Fruit fly (Drosophila melanogaster): ENCODE measurements around the gene milt.

milt gene

dm6 chr2L:7028440-7028839, 9.2 kb upstream of the milt start:
- TF ChIP-seq brk (GFP tag; optimal IDR thresholded peaks at IDR 0.05) (no peak), dsf (GFP tag; optimal IDR thresholded peaks at IDR 0.05; ENCODE audit: borderline replicate concordance) (no peak), OdsH (GFP tag; optimal IDR thresholded peaks at IDR 0.05) (no peak), Hr83 (GFP tag; optimal IDR thresholded peaks at IDR 0.05; ENCODE audit: poor library complexity, severe bottlenecking) (no peak)

dm6 chr2L:7028990-7029389, 8.6 kb upstream of the milt start:
- TF ChIP-seq brk (GFP tag; optimal IDR thresholded peaks at IDR 0.05): peak; percentile 10
- TF ChIP-seq CG9705 (GFP tag; optimal IDR thresholded peaks at IDR 0.05): no peak

dm6 chr2L:7032517-7032951, 5.1 kb upstream of the milt start, which contains the start of the genes Rab30 and Caper:
Gene Rab30 (minus strand): TSS chr2L:7032606.
Gene Caper (plus strand): TSS chr2L:7032721.
- TF ChIP-seq Vsx2 (GFP tag; optimal IDR thresholded peaks at IDR 0.05; ENCODE audit: partially characterized antibody): no peak
- TF ChIP-seq CG32264 (GFP tag; optimal IDR thresholded peaks at IDR 0.05): no peak
- TF ChIP-seq pan (optimal IDR thresholded peaks at IDR 0.05): no peak
- no peak for TF ChIP-seq dl (GFP tag; optimal IDR thresholded peaks at IDR 0.05; ENCODE audit: insufficient read depth in 1 of 2, partially characterized antibody in 2 of 2)
- peak; percentile 46 for TF ChIP-seq Sp1 (GFP tag; optimal IDR thresholded peaks at IDR 0.05)
- no peak for TF ChIP-seq Rel (GFP tag; optimal IDR thresholded peaks at IDR 0.05)
- peak; percentile 56 for TF ChIP-seq Rel (tag; optimal IDR thresholded peaks at IDR 0.05)
- TF ChIP-seq Jra (GFP tag; optimal IDR thresholded peaks at IDR 0.05): peak; percentile 83
- peak; percentile 45 for TF ChIP-seq fru (GFP tag; optimal IDR thresholded peaks at IDR 0.05)
- TF ChIP-seq Hr83 (GFP tag; optimal IDR thresholded peaks at IDR 0.05; ENCODE audit: poor library complexity, severe bottlenecking): peak; percentile 82
- peak; percentile 39 for TF ChIP-seq GATAd (GFP tag; optimal IDR thresholded peaks at IDR 0.05)
- TF ChIP-seq h (GFP tag; optimal IDR thresholded peaks at IDR 0.05): peak; percentile 74
- no peak for TF ChIP-seq N (GFP tag; optimal IDR thresholded peaks at IDR 0.05)
- no peak for TF ChIP-seq usp (GFP tag; optimal IDR thresholded peaks at IDR 0.05)
- no peak for TF ChIP-seq dmrt93B (GFP tag; optimal IDR thresholded peaks at IDR 0.05)
- TF ChIP-seq rgr (GFP tag; optimal IDR thresholded peaks at IDR 0.05): peak; percentile 70
- peak; percentile 59 for TF ChIP-seq ey (GFP tag; optimal IDR thresholded peaks at IDR 0.05)
- TF ChIP-seq brk (GFP tag; optimal IDR thresholded peaks at IDR 0.05): peak; percentile 80
- peak; percentile 1 for TF ChIP-seq sv (GFP tag; optimal IDR thresholded peaks at IDR 0.05)
- TF ChIP-seq dsf (GFP tag; optimal IDR thresholded peaks at IDR 0.05; ENCODE audit: borderline replicate concordance): peak; percentile 77
- TF ChIP-seq Hnf4 (GFP tag; optimal IDR thresholded peaks at IDR 0.05): peak; percentile 90
- peak; percentile 51 for TF ChIP-seq HLH106 (tag; optimal IDR thresholded peaks at IDR 0.05)
- TF ChIP-seq br (GFP tag; optimal IDR thresholded peaks at IDR 0.05): peak; percentile 55
- peak; percentile 2 to 61 for TF ChIP-seq foxo (GFP tag; optimal IDR thresholded peaks at IDR 0.05)
- TF ChIP-seq woc (GFP tag; optimal IDR thresholded peaks at IDR 0.05): peak; percentile 13
- peak; percentile 89 for TF ChIP-seq tai (GFP tag; optimal IDR thresholded peaks at IDR 0.05)
- peak; percentile 23 for TF ChIP-seq psq (GFP tag; optimal IDR thresholded peaks at IDR 0.05)

dm6 chr2L:7033100-7033675, 4.4 kb upstream of the milt start:
- TF ChIP-seq lola (GFP tag; optimal IDR thresholded peaks at IDR 0.05) (no peak), psq (GFP tag; optimal IDR thresholded peaks at IDR 0.05) (peak; percentile 47), fru (GFP tag; optimal IDR thresholded peaks at IDR 0.05) (peak; percentile 54), jim (GFP tag; optimal IDR thresholded peaks at IDR 0.05) (peak; percentile 79), dsf (GFP tag; optimal IDR thresholded peaks at IDR 0.05; ENCODE audit: borderline replicate concordance) (no peak), CG9705 (GFP tag; optimal IDR thresholded peaks at IDR 0.05) (no peak), Hr78 (GFP tag; optimal IDR thresholded peaks at IDR 0.05) (no peak), Rel (GFP tag; optimal IDR thresholded peaks at IDR 0.05) (no peak), Rel (tag; optimal IDR thresholded peaks at IDR 0.05) (no peak), Abd-B (GFP tag; optimal IDR thresholded peaks at IDR 0.05) (no peak), sv (GFP tag; optimal IDR thresholded peaks at IDR 0.05) (no peak), woc (GFP tag; optimal IDR thresholded peaks at IDR 0.05) (no peak), Dfd (GFP tag; optimal IDR thresholded peaks at IDR 0.05) (peak; percentile 57), ey (GFP tag; optimal IDR thresholded peaks at IDR 0.05) (peak; percentile 34), Dif (GFP tag; optimal IDR thresholded peaks at IDR 0.05; ENCODE audit: partially characterized antibody) (no peak), dl (GFP tag; optimal IDR thresholded peaks at IDR 0.05; ENCODE audit: insufficient read depth in 1 of 2, partially characterized antibody in 2 of 2) (no peak), CG32264 (GFP tag; optimal IDR thresholded peaks at IDR 0.05) (peak; percentile 11), h (GFP tag; optimal IDR thresholded peaks at IDR 0.05) (peak; percentile 69), pan (optimal IDR thresholded peaks at IDR 0.05) (no peak), tai (GFP tag; optimal IDR thresholded peaks at IDR 0.05) (no peak), br (GFP tag; optimal IDR thresholded peaks at IDR 0.05) (peak; percentile 20), Hr83 (GFP tag; optimal IDR thresholded peaks at IDR 0.05; ENCODE audit: poor library complexity, severe bottlenecking) (peak; percentile 59), Sp1 (GFP tag; optimal IDR thresholded peaks at IDR 0.05) (peak; percentile 25), HLH106 (tag; optimal IDR thresholded peaks at IDR 0.05) (no peak), GATAd (GFP tag; optimal IDR thresholded peaks at IDR 0.05) (no peak), Vsx2 (GFP tag; optimal IDR thresholded peaks at IDR 0.05; ENCODE audit: partially characterized antibody) (no peak), usp (GFP tag; optimal IDR thresholded peaks at IDR 0.05) (no peak), brk (GFP tag; optimal IDR thresholded peaks at IDR 0.05) (no peak), rgr (GFP tag; optimal IDR thresholded peaks at IDR 0.05) (peak; percentile 76), sage (GFP tag; optimal IDR thresholded peaks at IDR 0.05) (no peak), Mio (GFP tag; optimal IDR thresholded peaks at IDR 0.05) (no peak), N (GFP tag; optimal IDR thresholded peaks at IDR 0.05) (no peak), Myc (optimal IDR thresholded peaks at IDR 0.05) (no peak), dmrt93B (GFP tag; optimal IDR thresholded peaks at IDR 0.05) (no peak), CrebA (GFP tag; optimal IDR thresholded peaks at IDR 0.05; ENCODE audit: borderline replicate concordance) (no peak), foxo (GFP tag; optimal IDR thresholded peaks at IDR 0.05) (peak in 1 of 2 experiments; percentile 73)

Measured in whole organism, wandering third instar larva.